Fruit fly (Drosophila melanogaster) whole organism, prepupa: Measurements from ENCODE around the gene Zpr1.

Experiments used
- CG11762 ChIP-seq: fragments of 200-800 bp; sonication (Bioruptor generic); optimal IDR thresholded peaks from 3 replicates; lab custom pipeline; 2016; ENCODE audit warnings: missing biosample characterization, missing genetic modification characterization; ENCODE audit not compliant: insufficient read depth
- CG11902 ChIP-seq: fragments of 200-800 bp; sonication (Bioruptor generic); optimal IDR thresholded peaks from 3 replicates; lab custom pipeline; 2016; ENCODE audit warnings: missing biosample characterization, missing genetic modification characterization
- CG15336 ChIP-seq: fragments of 200-800 bp; sonication (Bioruptor generic); IDR thresholded peaks from 2 replicates; pipeline ENCODE4 v1.3.6; 2022; ENCODE audit warnings: missing biosample characterization, missing genetic modification characterization
- CG16779 ChIP-seq: fragments of 200-800 bp; sonication (Bioruptor generic); optimal IDR thresholded peaks from 3 replicates; lab custom pipeline; 2017; ENCODE audit warnings: missing biosample characterization, mild to moderate bottlenecking, missing genetic modification characterization
- CG3032 ChIP-seq: fragments of 200-800 bp; optimal IDR thresholded peaks from 2 replicates; lab custom pipeline; 2019; ENCODE audit warnings: missing biosample characterization, mild to moderate bottlenecking, missing genetic modification characterization, moderate library complexity
- CG31627 ChIP-seq: fragments of 200-800 bp; sonication (Bioruptor generic); optimal IDR thresholded peaks from 3 replicates; lab custom pipeline; 2016; ENCODE audit warnings: missing biosample characterization, missing genetic modification characterization
- CG32006 ChIP-seq: fragments of 200-800 bp; sonication (Bioruptor generic); optimal IDR thresholded peaks from 3 replicates; lab custom pipeline; 2017; ENCODE audit warnings: missing biosample characterization, mild to moderate bottlenecking, missing genetic modification characterization
- CG3919 ChIP-seq: fragments of 200-800 bp; sonication (Bioruptor generic); optimal IDR thresholded peaks from 3 replicates; lab custom pipeline; 2016; ENCODE audit warnings: missing biosample characterization, missing genetic modification characterization
- CG4318 ChIP-seq: fragments of 200-800 bp; sonication (Bioruptor generic); optimal IDR thresholded peaks from 3 replicates; lab custom pipeline; 2017; ENCODE audit warnings: missing biosample characterization, mild to moderate bottlenecking, missing genetic modification characterization
- CG6163 ChIP-seq: fragments of 200-800 bp; sonication (Bioruptor generic); IDR thresholded peaks from 3 replicates; pipeline ENCODE4 v1.3.6; 2022; ENCODE audit warnings: missing biosample characterization, missing genetic modification characterization
- CG6276 ChIP-seq: fragments of 200-800 bp; sonication (Bioruptor generic); optimal IDR thresholded peaks from 2 replicates; lab custom pipeline; 2017; ENCODE audit warnings: missing biosample characterization, mild to moderate bottlenecking, missing genetic modification characterization
- CG7368 ChIP-seq: fragments of 200-800 bp; sonication (Bioruptor generic); optimal IDR thresholded peaks from 3 replicates; lab custom pipeline; 2016; ENCODE audit warnings: missing biosample characterization, missing genetic modification characterization
- CG8319 ChIP-seq: fragments of 200-800 bp; sonication (Bioruptor generic); optimal IDR thresholded peaks from 3 replicates; lab custom pipeline; 2016; ENCODE audit warnings: missing biosample characterization, missing genetic modification characterization
- CG9139 ChIP-seq: fragments of 200-800 bp; sonication (Bioruptor generic); optimal IDR thresholded peaks from 3 replicates; lab custom pipeline; 2017; ENCODE audit warnings: missing biosample characterization, mild to moderate bottlenecking, missing genetic modification characterization
- Eip75B ChIP-seq: fragments of 200-800 bp; sonication (Bioruptor generic); optimal IDR thresholded peaks from 3 replicates; lab custom pipeline; 2016; ENCODE audit warnings: missing biosample characterization, missing genetic modification characterization
- Eip78C ChIP-seq: fragments of 200-800 bp; sonication (Bioruptor generic); peaks from one replicate; lab custom pipeline; 2016; ENCODE audit warnings: missing biosample characterization, missing genetic modification characterization
- Eip93F ChIP-seq: fragments of 200-800 bp; sonication (Bioruptor generic); optimal IDR thresholded peaks from 2 replicates; lab custom pipeline; 2016; ENCODE audit warnings: missing biosample characterization, mild to moderate bottlenecking, missing genetic modification characterization
- Ets21C ChIP-seq: fragments of 200-800 bp; sonication (Bioruptor generic); optimal IDR thresholded peaks from 3 replicates; lab custom pipeline; 2016; ENCODE audit warnings: missing biosample characterization, missing genetic modification characterization
- Ets96B ChIP-seq: fragments of 200-800 bp; optimal IDR thresholded peaks from 2 replicates; lab custom pipeline; 2019; ENCODE audit warnings: missing biosample characterization, mild to moderate bottlenecking, missing genetic modification characterization, moderate library complexity
- Hr38 ChIP-seq: sonication (Bioruptor generic); optimal IDR thresholded peaks from 2 replicates; lab custom pipeline; 2016; ENCODE audit warnings: missing biosample characterization, missing genetic modification characterization
- OdsH ChIP-seq: fragments of 200-800 bp; sonication (Bioruptor generic); optimal IDR thresholded peaks from 3 replicates; lab custom pipeline; 2016; ENCODE audit warnings: missing biosample characterization, missing genetic modification characterization
- achi ChIP-seq: fragments of 200-800 bp; sonication (Bioruptor generic); optimal IDR thresholded peaks from 3 replicates; lab custom pipeline; 2016; ENCODE audit warnings: missing biosample characterization, missing genetic modification characterization
- cyc ChIP-seq: fragments of 200-800 bp; sonication (Bioruptor generic); optimal IDR thresholded peaks from 3 replicates; lab custom pipeline; 2016; ENCODE audit warnings: missing biosample characterization, missing genetic modification characterization
- dsx ChIP-seq: fragments of 200-800 bp; optimal IDR thresholded peaks from 3 replicates; lab custom pipeline; 2019; ENCODE audit warnings: missing biosample characterization, mild to moderate bottlenecking, missing genetic modification characterization, moderate library complexity; ENCODE audit not compliant: poor library complexity, severe bottlenecking
- eg ChIP-seq: fragments of 200-800 bp; sonication (Bioruptor generic); IDR thresholded peaks from 3 replicates; pipeline ENCODE4 v1.3.6; 2022; ENCODE audit warnings: missing biosample characterization, missing genetic modification characterization
- esn ChIP-seq: fragments of 200-800 bp; sonication (Bioruptor generic); optimal IDR thresholded peaks from 2 replicates; lab custom pipeline; 2016; ENCODE audit warnings: missing biosample characterization, mild to moderate bottlenecking, missing genetic modification characterization, moderate library complexity
- fd59A ChIP-seq: fragments of 200-800 bp; sonication (Bioruptor generic); optimal IDR thresholded peaks from 2 replicates; lab custom pipeline; 2017; ENCODE audit warnings: missing biosample characterization, mild to moderate bottlenecking, missing genetic modification characterization, missing genetic modification reagents
- fd85E ChIP-seq: fragments of 200-800 bp; sonication (Bioruptor generic); optimal IDR thresholded peaks from 3 replicates; lab custom pipeline; 2016; ENCODE audit warnings: missing biosample characterization, missing genetic modification characterization
- fkh ChIP-seq: fragments of 200-800 bp; sonication (Bioruptor generic); optimal IDR thresholded peaks from 3 replicates; lab custom pipeline; 2017; ENCODE audit warnings: missing biosample characterization, mild to moderate bottlenecking, missing genetic modification characterization, moderate library complexity
- net ChIP-seq: fragments of 200-800 bp; sonication (Bioruptor generic); optimal IDR thresholded peaks from 3 replicates; lab custom pipeline; 2016; ENCODE audit warnings: missing biosample characterization, missing genetic modification characterization
- pdm3 ChIP-seq: fragments of 200-800 bp; sonication (Bioruptor generic); optimal IDR thresholded peaks from 3 replicates; lab custom pipeline; 2016; ENCODE audit warnings: missing biosample characterization, missing genetic modification characterization
- salr ChIP-seq, 2 experiments: fragments of 200-800 bp; sonication (Bioruptor generic); optimal IDR thresholded peaks; 3 replicates each; lab custom pipeline; 2016 to 2018; ENCODE audit warnings: missing biosample characterization in 2 of 2, missing genetic modification characterization in 2 of 2, mild to moderate bottlenecking in 1 of 2
- spab ChIP-seq: fragments of 200-800 bp; sonication (Bioruptor generic); optimal IDR thresholded peaks from 2 replicates; lab custom pipeline; 2017; ENCODE audit warnings: missing biosample characterization, mild to moderate bottlenecking, missing genetic modification characterization, missing genetic modification reagents
- svp ChIP-seq: fragments of 200-800 bp; sonication (Bioruptor generic); peaks from one replicate; lab custom pipeline; 2016; ENCODE audit warnings: missing biosample characterization, missing genetic modification characterization
- topi ChIP-seq: fragments of 200-800 bp; sonication (Bioruptor generic); optimal IDR thresholded peaks from 3 replicates; lab custom pipeline; 2016; ENCODE audit warnings: missing biosample characterization, missing genetic modification characterization

Zpr1 gene

dm6 chrX:9120828-9121754, 40.8 kb downstream of the Zpr1 start (continued):
- no peak for TF ChIP-seq CG9139 (GFP tag; lab: Kevin White, UChicago)
- no peak for TF ChIP-seq CG4318
- TF ChIP-seq salr (GFP tag; optimal IDR thresholded peaks at IDR 0.05; lab: Kevin White, UChicago), result no peak
- no peak for TF ChIP-seq CG7368 (GFP tag; lab: Kevin White, UChicago)
- peak; percentile 28; the same call in 1 of the 3 replicates for TF ChIP-seq CG6163 (GFP tag; lab: Robert Waterston, UW)
- peak; percentile 34 for TF ChIP-seq pdm3 (GFP tag; lab: Kevin White, UChicago)
- TF ChIP-seq CG3919 (GFP tag; lab: Kevin White, UChicago), result peak; percentile 28
- TF ChIP-seq CG15336 (GFP tag; lab: Robert Waterston, UW), result peak; percentile 60
- no peak for TF ChIP-seq fd59A (GFP tag; lab: Kevin White, UChicago)
- TF ChIP-seq Eip93F (GFP tag; lab: Kevin White, UChicago), result no peak
- TF ChIP-seq OdsH (GFP tag; lab: Kevin White, UChicago), result peak; percentile 35
- TF ChIP-seq achi (GFP tag; lab: Kevin White, UChicago), result peak; percentile 1
- TF ChIP-seq net (GFP tag; lab: Kevin White, UChicago), result no peak
- no peak for TF ChIP-seq CG16779 (tag; lab: Kevin White, UChicago)
- TF ChIP-seq svp (GFP tag; lab: Kevin White, UChicago), result peak; percentile 80
- TF ChIP-seq CG3032 (tag; lab: Kevin White, UChicago), result no peak
- TF ChIP-seq fd85E (GFP tag; lab: Kevin White, UChicago), result no peak
- peak; percentile 56 for TF ChIP-seq topi
- peak; percentile 9 for TF ChIP-seq dsx (GFP tag; lab: Kevin White, UChicago)
- TF ChIP-seq CG11902, result no peak
- TF ChIP-seq Eip75B (GFP tag; lab: Kevin White, UChicago), result peak; percentile 34
- TF ChIP-seq CG6276, result peak; percentile 23
- TF ChIP-seq esn (GFP tag; lab: Kevin White, UChicago), result peak; percentile 44
- peak; percentile 44 for TF ChIP-seq cyc (GFP tag; lab: Kevin White, UChicago)
- peak; percentile 18 for TF ChIP-seq spab (GFP tag; lab: Kevin White, UChicago)
- peak; percentile 50; the same call in 1 of the 3 replicates for TF ChIP-seq eg (GFP tag; lab: Robert Waterston, UW)
- peak; percentile 83 for TF ChIP-seq Eip78C (GFP tag; lab: Kevin White, UChicago)
- no peak for TF ChIP-seq CG11762
- peak; percentile 26 for TF ChIP-seq Ets21C (GFP tag; lab: Kevin White, UChicago)
- TF ChIP-seq CG8319 (GFP tag; lab: Kevin White, UChicago), result no peak
- peak; percentile 42 for TF ChIP-seq Ets96B (tag; lab: Kevin White, UChicago)

- TF ChIP-seq CG6163 (GFP tag; lab: Robert Waterston, UW) (0 out of 3 replicates have a peak, but pooled peaks have one; percentile 25), Hr38 (GFP tag; lab: Kevin White, UChicago) (no peak), fkh (GFP tag; lab: Kevin White, UChicago) (no peak), OdsH (GFP tag; lab: Kevin White, UChicago) (no peak), CG3919 (GFP tag; lab: Kevin White, UChicago) (peak; percentile 2), CG31627 (GFP tag; lab: Kevin White, UChicago) (no peak), svp (GFP tag; lab: Kevin White, UChicago) (peak; percentile 53), CG8319 (GFP tag; lab: Kevin White, UChicago) (no peak), Eip78C (GFP tag; lab: Kevin White, UChicago) (peak; percentile 49), CG32006 (peak; percentile 32)
Measured at dm6 chrX:9119671-9120364, 42.1 kb downstream of the Zpr1 start.
